Worm (Caenorhabditis elegans) whole organism, late embryonic: ENCODE results near the gene col-178.

Experiments used
- Y22D7AL.16 ChIP-seq: sonication (generic microtip); optimal IDR thresholded peaks from 2 replicates; lab custom pipeline; 2016; ENCODE audit warnings: missing genetic modification characterization, missing compliant biosample characterization
- dve-1 ChIP-seq: sonication (generic microtip); optimal IDR thresholded peaks from 2 replicates; lab custom pipeline; 2017; ENCODE audit warnings: antibody characterized with exemption, mild to moderate bottlenecking, missing genetic modification characterization, missing compliant biosample characterization
- hlh-15 ChIP-seq: sonication (generic microtip); optimal IDR thresholded peaks from 2 replicates; lab custom pipeline; 2016; ENCODE audit warnings: missing genetic modification characterization, missing compliant biosample characterization

- TF ChIP-seq Y22D7AL.16 (tag; lab: Kevin White, UChicago) (no peak), hlh-15 (tag; lab: Kevin White, UChicago) (no peak), dve-1 (tag; lab: Kevin White, UChicago) (no peak)
Observed at ce11 chrX:11241479-11241878, 42.2 kb downstream of the col-178 start.
